Worm (Caenorhabditis elegans) whole organism, L4 larva: ENCODE measurements around the gene chw-1.

ENCODE experiments used
- F49E8.2 ChIP-seq: sonication (generic microtip); optimal IDR thresholded peaks from 2 replicates; lab custom pipeline; 2016; ENCODE audit warnings: missing compliant biosample characterization, mild to moderate bottlenecking, missing genetic modification characterization, borderline replicate concordance
- T26A8.4 ChIP-seq: fragments of 200-800 bp; sonication (Bioruptor generic); IDR thresholded peaks from 2 replicates; pipeline ENCODE4 v1.3.6; 2022; ENCODE audit warnings: missing genetic modification characterization, missing compliant biosample characterization
- Y75B8A.6 ChIP-seq: fragments of 200-800 bp; sonication (Bioruptor generic); IDR thresholded peaks from 2 replicates; pipeline ENCODE4 v1.3.6; 2022; ENCODE audit warnings: missing genetic modification reagents, missing genetic modification characterization, missing compliant biosample characterization
- aha-1 ChIP-seq: fragments of 150-350 bp; peaks from one replicate; lab custom pipeline; 2014; ENCODE audit warnings: missing biosample characterization, missing genetic modification characterization
- arid-1 ChIP-seq: fragments of 200-800 bp; sonication (Bioruptor generic); conservative IDR thresholded peaks from 2 replicates; pipeline ENCODE4 v1.3.6; 2022; ENCODE audit warnings: missing genetic modification reagents, missing genetic modification characterization, missing compliant biosample characterization
- attf-4 ChIP-seq: sonication (generic microtip); optimal IDR thresholded peaks from 3 replicates; lab custom pipeline; 2017; ENCODE audit warnings: missing biosample characterization, missing genetic modification characterization
- ceh-20 ChIP-seq: fragments of 200-800 bp; sonication (Bioruptor generic); IDR thresholded peaks from 2 replicates; pipeline ENCODE4 v1.3.6; 2022; ENCODE audit warnings: missing genetic modification reagents, missing genetic modification characterization, missing compliant biosample characterization
- ceh-28 ChIP-seq: fragments of 150-350 bp; optimal IDR thresholded peaks from 2 replicates; lab custom pipeline; 2014; ENCODE audit warnings: missing biosample characterization, missing genetic modification reagents, missing genetic modification characterization
- ceh-44 ChIP-seq: fragments of 200-800 bp; sonication (Bioruptor generic); IDR thresholded peaks from 2 replicates; pipeline ENCODE4 v1.3.6; 2022; ENCODE audit warnings: missing genetic modification reagents, missing genetic modification characterization, missing compliant biosample characterization
- ceh-82 ChIP-seq: sonication (generic microtip); optimal IDR thresholded peaks from 2 replicates; lab custom pipeline; 2017; ENCODE audit warnings: missing biosample characterization, missing genetic modification characterization
- ces-1 ChIP-seq: fragments of 150-350 bp; sonication (generic microtip); optimal IDR thresholded peaks from 4 replicates; lab custom pipeline; 2014; ENCODE audit warnings: missing biosample characterization, missing genetic modification reagents, missing genetic modification characterization
- daf-16 ChIP-seq, 3 experiments: sonication (generic microtip); optimal IDR thresholded peaks; 2 replicates each; lab custom pipeline; 2016 to 2017; ENCODE audit warnings: missing genetic modification characterization in 3 of 3, missing genetic modification reagents in 3 of 3, mild to moderate bottlenecking in 2 of 3, missing compliant biosample characterization in 2 of 3, missing biosample characterization in 1 of 3, moderate library complexity in 1 of 3
- daf-8 ChIP-seq: fragments of 200-800 bp; sonication (Bioruptor generic); IDR thresholded peaks from 2 replicates; pipeline ENCODE4 v1.3.6; 2022; ENCODE audit warnings: missing genetic modification characterization, missing compliant biosample characterization
- dmd-6 ChIP-seq: fragments of 200-800 bp; sonication (Bioruptor generic); IDR thresholded peaks from 2 replicates; pipeline ENCODE4 v1.3.6; 2022; ENCODE audit warnings: missing genetic modification reagents, missing genetic modification characterization, missing compliant biosample characterization
- dmd-8 ChIP-seq: fragments of 200-800 bp; sonication (Bioruptor generic); IDR thresholded peaks from 2 replicates; pipeline ENCODE4 v1.3.6; 2022; ENCODE audit warnings: missing genetic modification characterization, missing compliant biosample characterization
- dmd-9 ChIP-seq: fragments of 200-800 bp; sonication (Bioruptor generic); IDR thresholded peaks from 2 replicates; pipeline ENCODE4 v1.3.6; 2022; ENCODE audit warnings: missing genetic modification reagents, missing genetic modification characterization, missing compliant biosample characterization
- dve-1 ChIP-seq: sonication (generic microtip); optimal IDR thresholded peaks from 2 replicates; lab custom pipeline; 2017; ENCODE audit warnings: antibody characterized with exemption, mild to moderate bottlenecking, missing genetic modification characterization, missing compliant biosample characterization; ENCODE audit not compliant: insufficient read depth
- egl-43 ChIP-seq: fragments of 200-800 bp; sonication (Bioruptor generic); IDR thresholded peaks from 2 replicates; pipeline ENCODE4 v1.3.6; 2022; ENCODE audit warnings: missing genetic modification reagents, missing genetic modification characterization, missing compliant biosample characterization
- hlh-11 ChIP-seq: fragments of 200-800 bp; sonication (Bioruptor generic); optimal IDR thresholded peaks from 2 replicates; lab custom pipeline; 2018; ENCODE audit warnings: mild to moderate bottlenecking, missing genetic modification characterization, missing compliant biosample characterization
- hlh-30 ChIP-seq: sonication (generic microtip); optimal IDR thresholded peaks from 2 replicates; lab custom pipeline; 2017; ENCODE audit warnings: antibody characterized with exemption, mild to moderate bottlenecking, missing genetic modification characterization, missing compliant biosample characterization; ENCODE audit not compliant: insufficient read depth
- hmg-1.1 ChIP-seq: fragments of 200-800 bp; sonication (Bioruptor generic); IDR thresholded peaks from 2 replicates; pipeline ENCODE4 v1.3.6; 2022; ENCODE audit warnings: missing genetic modification reagents, missing genetic modification characterization, missing compliant biosample characterization
- lin-13 ChIP-seq: fragments of 150-350 bp; optimal IDR thresholded peaks from 2 replicates; lab custom pipeline; 2014; ENCODE audit warnings: missing biosample characterization, missing genetic modification reagents, missing genetic modification characterization
- lin-39 ChIP-seq: fragments of 150-350 bp; optimal IDR thresholded peaks from 2 replicates; lab custom pipeline; 2014; ENCODE audit warnings: missing biosample characterization, missing genetic modification reagents, missing genetic modification characterization
- madf-9 ChIP-seq: fragments of 200-800 bp; sonication (Bioruptor generic); conservative IDR thresholded peaks from 2 replicates; pipeline ENCODE4 v1.3.6; 2022; ENCODE audit warnings: missing genetic modification reagents, missing genetic modification characterization, missing compliant biosample characterization
- mdl-1 ChIP-seq, 2 experiments: fragments of 150-350 bp in 1 of 2; sonication (generic microtip) in 1 of 2; optimal IDR thresholded peaks; 2 replicates each; lab custom pipeline; 2014 to 2017; ENCODE audit warnings: missing biosample characterization in 2 of 2, missing genetic modification characterization in 2 of 2
- mdt-29 ChIP-seq: fragments of 200-800 bp; sonication (Bioruptor generic); IDR thresholded peaks from 2 replicates; pipeline ENCODE4 v1.3.6; 2022; ENCODE audit warnings: missing genetic modification reagents, missing genetic modification characterization, missing compliant biosample characterization
- mep-1 ChIP-seq: fragments of 150-350 bp; sonication (generic microtip); optimal IDR thresholded peaks from 3 replicates; lab custom pipeline; 2014; ENCODE audit warnings: missing biosample characterization, missing genetic modification characterization
- nhr-102 ChIP-seq: sonication (generic microtip); optimal IDR thresholded peaks from 2 replicates; lab custom pipeline; 2016; ENCODE audit warnings: mild to moderate bottlenecking, missing genetic modification characterization, moderate library complexity, missing compliant biosample characterization
- nhr-237 ChIP-seq: sonication (generic microtip); optimal IDR thresholded peaks from 2 replicates; lab custom pipeline; 2017; ENCODE audit warnings: missing biosample characterization, missing genetic modification characterization
- nhr-25 ChIP-seq: sonication (generic microtip); optimal IDR thresholded peaks from 2 replicates; lab custom pipeline; 2017; ENCODE audit warnings: missing genetic modification characterization, mild to moderate bottlenecking, missing compliant biosample characterization, antibody characterized with exemption, moderate library complexity, borderline replicate concordance; ENCODE audit not compliant: insufficient read depth
- pha-4 ChIP-seq, 2 experiments: fragments of 150-350 bp in 1 of 2; fragments of 200-800 bp in 1 of 2; sonication (Bioruptor generic) in 1 of 2; IDR thresholded peaks in 1 of 2; optimal IDR thresholded peaks in 1 of 2; 2 replicates each; pipeline versions ENCODE4 v1.3.6 to Lab custom; 2014 to 2022; ENCODE audit warnings: missing genetic modification characterization in 2 of 2, missing genetic modification reagents in 2 of 2, missing biosample characterization in 1 of 2, missing compliant biosample characterization in 1 of 2
- php-3 ChIP-seq: fragments of 200-800 bp; sonication (Bioruptor generic); IDR thresholded peaks from 2 replicates; pipeline ENCODE4 v1.3.6; 2022; ENCODE audit warnings: missing genetic modification reagents, missing genetic modification characterization, missing compliant biosample characterization
- pqm-1 ChIP-seq: sonication (generic microtip); optimal IDR thresholded peaks from 2 replicates; lab custom pipeline; 2017; ENCODE audit warnings: missing biosample characterization, missing genetic modification characterization
- sdz-12 ChIP-seq: fragments of 200-800 bp; sonication (Bioruptor generic); optimal IDR thresholded peaks from 2 replicates; lab custom pipeline; 2018; ENCODE audit warnings: mild to moderate bottlenecking, missing genetic modification characterization, missing compliant biosample characterization
- snpc-1.2 ChIP-seq: fragments of 200-800 bp; sonication (Bioruptor generic); IDR thresholded peaks from 2 replicates; pipeline ENCODE4 v1.3.6; 2022; ENCODE audit warnings: missing genetic modification reagents, missing genetic modification characterization, missing compliant biosample characterization
- spr-3 ChIP-seq: fragments of 200-800 bp; sonication (Bioruptor generic); optimal IDR thresholded peaks from 2 replicates; lab custom pipeline; 2018; ENCODE audit warnings: mild to moderate bottlenecking, missing genetic modification characterization, missing compliant biosample characterization
- tra-1 ChIP-seq: fragments of 200-800 bp; sonication (Bioruptor generic); IDR thresholded peaks from 2 replicates; pipeline ENCODE4 v1.3.6; 2022; ENCODE audit warnings: missing genetic modification reagents, missing genetic modification characterization, missing compliant biosample characterization
- unc-39 ChIP-seq: sonication (generic microtip); optimal IDR thresholded peaks from 2 replicates; lab custom pipeline; 2017; ENCODE audit warnings: missing biosample characterization, missing genetic modification characterization
- vab-7 ChIP-seq: fragments of 200-800 bp; sonication (Bioruptor generic); IDR thresholded peaks from 2 replicates; pipeline ENCODE4 v1.3.6; 2022; ENCODE audit warnings: missing genetic modification reagents, missing genetic modification characterization, missing compliant biosample characterization
- zag-1 ChIP-seq: fragments of 150-350 bp; optimal IDR thresholded peaks from 2 replicates; lab custom pipeline; 2014; ENCODE audit warnings: missing biosample characterization, missing genetic modification characterization

Gene chw-1

ce11 chrV:10435198-10435597 is 26.9 kb upstream of the chw-1 start (continued):
- no peak for TF ChIP-seq attf-4 (tag; lab: Kevin White, UChicago)
- TF ChIP-seq arid-1 (GFP tag; lab: Robert Waterston, UW) = no peak
- no peak for TF ChIP-seq ceh-82 (tag; lab: Kevin White, UChicago)
- no peak for TF ChIP-seq ceh-28 (tag; lab: Kevin White, UChicago)
- TF ChIP-seq hmg-1.1 = no peak
- TF ChIP-seq mdl-1 (tag; optimal IDR thresholded peaks at IDR 0.05; lab: Kevin White, UChicago) = no peak
- TF ChIP-seq dmd-8 (GFP tag; lab: Robert Waterston, UW) = no peak
- TF ChIP-seq unc-39 (tag; lab: Kevin White, UChicago) = no peak
- no peak for TF ChIP-seq nhr-25 (tag; lab: Kevin White, UChicago)
- TF ChIP-seq mep-1 = no peak
- no peak for TF ChIP-seq lin-13 (GFP tag; lab: Kevin White, UChicago)
- no peak for TF ChIP-seq dmd-9
- TF ChIP-seq madf-9 = no peak
- peak; percentile 54 for TF ChIP-seq dmd-6 (GFP tag; lab: Robert Waterston, UW)
- no peak for TF ChIP-seq nhr-237 (tag; lab: Kevin White, UChicago)
- no peak for TF ChIP-seq lin-39 (tag; lab: Kevin White, UChicago)
- TF ChIP-seq daf-16 (GFP tag; optimal IDR thresholded peaks at IDR 0.05; lab: Kevin White, UChicago) = no peak
- TF ChIP-seq daf-16 (tag; optimal IDR thresholded peaks at IDR 0.05; lab: Kevin White, UChicago) = peak; percentile 14
- no peak for TF ChIP-seq snpc-1.2 (GFP tag; lab: Robert Waterston, UW)
- TF ChIP-seq pqm-1 (tag; lab: Kevin White, UChicago) = peak; percentile 44
- no peak for TF ChIP-seq pha-4 (GFP tag; IDR thresholded peaks at IDR 0.05; lab: Robert Waterston, UW)
- no peak for TF ChIP-seq pha-4 (tag; optimal IDR thresholded peaks at IDR 0.05; lab: Kevin White, UChicago)
- no peak for TF ChIP-seq ces-1 (GFP tag; lab: Kevin White, UChicago)
- no peak for TF ChIP-seq ceh-20 (GFP tag; lab: Robert Waterston, UW)
- TF ChIP-seq daf-8 = no peak
- no peak for TF ChIP-seq zag-1 (tag; lab: Kevin White, UChicago)
- no peak for TF ChIP-seq nhr-102 (tag; lab: Kevin White, UChicago)
- TF ChIP-seq mdt-29 = no peak
- TF ChIP-seq T26A8.4 (GFP tag; lab: Robert Waterston, UW) = no peak

- TF ChIP-seq hlh-30 (no peak), dmd-9 (no peak), daf-16 (GFP tag; optimal IDR thresholded peaks at IDR 0.05; lab: Kevin White, UChicago) (no peak), daf-16 (tag; optimal IDR thresholded peaks at IDR 0.05; lab: Kevin White, UChicago) (no peak), mep-1 (no peak), ceh-20 (GFP tag; lab: Robert Waterston, UW) (no peak), zag-1 (tag; lab: Kevin White, UChicago) (no peak), vab-7 (GFP tag; lab: Robert Waterston, UW) (no peak), T26A8.4 (GFP tag; lab: Robert Waterston, UW) (no peak), tra-1 (GFP tag; lab: Robert Waterston, UW) (no peak), dve-1 (tag; lab: Kevin White, UChicago) (no peak), aha-1 (no peak), F49E8.2 (no peak), hlh-11 (no peak), php-3 (GFP tag; lab: Robert Waterston, UW) (no peak), ceh-44 (GFP tag; lab: Robert Waterston, UW) (no peak), spr-3 (GFP tag; lab: Kevin White, UChicago) (no peak), sdz-12 (GFP tag; lab: Kevin White, UChicago) (no peak), Y75B8A.6 (GFP tag; lab: Robert Waterston, UW) (no peak), egl-43 (GFP tag; lab: Robert Waterston, UW) (no peak)
- TF ChIP-seq, all 104 proteins: peak for 0
Measured at ce11 chrV:10436612-10437011, 25.5 kb upstream of the chw-1 start, which contains the start of gene set-22. Gene set-22, plus strand, starts transcription at chrV:10436912.
